Worm (Caenorhabditis elegans) whole organism, L4/young adult: ENCODE results near the gene clec-149.
A peak's percentile ranks its signal among the peaks of the same experiment; 100 is the strongest.

ENCODE experiments used
- W03F9.2 ChIP-seq: fragments of 150-350 bp; optimal IDR thresholded peaks from 2 replicates; lab custom pipeline; 2014; ENCODE audit warnings: missing biosample characterization, missing genetic modification characterization
- dao-5 ChIP-seq: sonication (generic microtip); optimal IDR thresholded peaks from 2 replicates; lab custom pipeline; 2016; ENCODE audit warnings: missing genotype, missing genetic modification characterization, moderate library complexity, missing compliant biosample characterization
- him-1 ChIP-seq: sonication (generic microtip); optimal IDR thresholded peaks from 2 replicates; lab custom pipeline; 2016; ENCODE audit warnings: missing genotype, missing genetic modification reagents, missing genetic modification characterization, missing compliant biosample characterization

Gene clec-149

ce11 chrIII:822546-823272 lies at the start of gene clec-149:
TSS of gene clec-149 (plus strand) at chrIII:823222.
- TF ChIP-seq dao-5 (tag; lab: Kevin White, UChicago), result no peak
- no peak for TF ChIP-seq W03F9.2 (tag; lab: Kevin White, UChicago)
- no peak for TF ChIP-seq him-1 (tag; lab: Kevin White, UChicago)

ce11 chrIII:775443-775842 lies 47.6 kb upstream of the clec-149 start:
- TF ChIP-seq him-1 (tag; lab: Kevin White, UChicago) (no peak), W03F9.2 (tag; lab: Kevin White, UChicago) (no peak), dao-5 (tag; lab: Kevin White, UChicago) (no peak)

ce11 chrIII:778771-779170 lies 44.3 kb upstream of the clec-149 start, which contains the start of gene alh-11:
TSS of gene alh-11 (minus strand) at chrIII:778871.
- no peak for TF ChIP-seq dao-5 (tag; lab: Kevin White, UChicago)
- no peak for TF ChIP-seq him-1 (tag; lab: Kevin White, UChicago)
- TF ChIP-seq W03F9.2 (tag; lab: Kevin White, UChicago), result no peak

ce11 chrIII:782503-782902 lies 40.5 kb upstream of the clec-149 start:
- TF ChIP-seq dao-5 (tag; lab: Kevin White, UChicago) (no peak), W03F9.2 (tag; lab: Kevin White, UChicago) (no peak), him-1 (tag; lab: Kevin White, UChicago) (no peak)

- TF ChIP-seq W03F9.2 (tag; lab: Kevin White, UChicago), result peak; percentile 82
- no peak for TF ChIP-seq dao-5 (tag; lab: Kevin White, UChicago)
These were observed 39.7 kb upstream of the clec-149 start, which contains the start of the genes dagl-2 and ppm-1.G for ce11 chrIII:783254-783753. TSS of gene dagl-2 (minus strand) at chrIII:783305. TSS of gene ppm-1.G (plus strand) at chrIII:783703.

ce11 chrIII:789604-790003 lies 33.4 kb upstream of the clec-149 start:
- TF ChIP-seq him-1 (tag; lab: Kevin White, UChicago) (no peak), W03F9.2 (tag; lab: Kevin White, UChicago) (no peak), dao-5 (tag; lab: Kevin White, UChicago) (no peak)

- no peak for TF ChIP-seq W03F9.2 (tag; lab: Kevin White, UChicago)
- TF ChIP-seq dao-5 (tag; lab: Kevin White, UChicago), result no peak
- TF ChIP-seq him-1 (tag; lab: Kevin White, UChicago), result no peak
These were observed 32.4 kb upstream of the clec-149 start for ce11 chrIII:790591-790990.

- TF ChIP-seq dao-5 (tag; lab: Kevin White, UChicago) (no peak), him-1 (tag; lab: Kevin White, UChicago) (peak; percentile 35), W03F9.2 (tag; lab: Kevin White, UChicago) (peak; percentile 42)
These were observed 29.4 kb upstream of the clec-149 start, which contains the start of gene snt-2 for ce11 chrIII:793595-793994. TSS of gene snt-2 (minus strand) at chrIII:793733.

ce11 chrIII:794000-794399 lies 29.0 kb upstream of the clec-149 start, which contains the start of gene rps-29:
TSS of gene rps-29 (plus strand) at chrIII:794300.
- TF ChIP-seq dao-5 (tag; lab: Kevin White, UChicago) (no peak), W03F9.2 (tag; lab: Kevin White, UChicago) (no peak), him-1 (tag; lab: Kevin White, UChicago) (no peak)

- TF ChIP-seq him-1 (tag; lab: Kevin White, UChicago) (no peak), dao-5 (tag; lab: Kevin White, UChicago) (no peak), W03F9.2 (tag; lab: Kevin White, UChicago) (no peak)
These were observed 27.9 kb upstream of the clec-149 start, which contains the start of gene trpp-11 for ce11 chrIII:794984-795596. TSS of gene trpp-11 (plus strand) at chrIII:795136.

ce11 chrIII:797507-797906 lies 25.5 kb upstream of the clec-149 start:
- TF ChIP-seq W03F9.2 (tag; lab: Kevin White, UChicago) (no peak), dao-5 (tag; lab: Kevin White, UChicago) (no peak), him-1 (tag; lab: Kevin White, UChicago) (no peak)

- no peak for TF ChIP-seq him-1 (tag; lab: Kevin White, UChicago)
- TF ChIP-seq W03F9.2 (tag; lab: Kevin White, UChicago), result no peak
- no peak for TF ChIP-seq dao-5 (tag; lab: Kevin White, UChicago)
These were observed 21.0 kb upstream of the clec-149 start for ce11 chrIII:802041-802440.

ce11 chrIII:811544-811943 lies 11.5 kb upstream of the clec-149 start, which contains the start of gene daf-7:
TSS of gene daf-7 (plus strand) at chrIII:811844.
- TF ChIP-seq W03F9.2 (tag; lab: Kevin White, UChicago) (no peak), dao-5 (tag; lab: Kevin White, UChicago) (no peak), him-1 (tag; lab: Kevin White, UChicago) (no peak)
